Worm (Caenorhabditis elegans) whole organism, young adult: ENCODE data around the gene B0303.7.
A peak's percentile ranks its signal among the peaks of the same experiment; 100 is the strongest.

Source experiments
- B0019.2 ChIP-seq: fragments of 200-800 bp; sonication (Bioruptor generic); conservative IDR thresholded peaks from 2 replicates; pipeline ENCODE4 v1.3.6; 2022; ENCODE audit warnings: missing genetic modification reagents, missing genetic modification characterization, missing compliant biosample characterization
- B0261.1 ChIP-seq: sonication (generic microtip); optimal IDR thresholded peaks from 2 replicates; lab custom pipeline; 2016; ENCODE audit warnings: mild to moderate bottlenecking, missing genetic modification characterization, moderate library complexity, missing compliant biosample characterization
- C06A6.2 ChIP-seq: fragments of 200-800 bp; sonication (Bioruptor generic); conservative IDR thresholded peaks from 2 replicates; pipeline ENCODE4 v1.3.6; 2022; ENCODE audit warnings: missing genetic modification characterization, missing compliant biosample characterization
- C17E4.6 ChIP-seq: fragments of 200-800 bp; sonication (Bioruptor generic); IDR thresholded peaks from 2 replicates; pipeline ENCODE4 v1.3.6; 2022; ENCODE audit warnings: missing genetic modification reagents, missing genetic modification characterization, missing compliant biosample characterization
- F52B5.7 ChIP-seq: sonication (generic microtip); optimal IDR thresholded peaks from 2 replicates; lab custom pipeline; 2016; ENCODE audit warnings: mild to moderate bottlenecking, missing genetic modification characterization, missing compliant biosample characterization
- F57A8.1 ChIP-seq: fragments of 200-800 bp; sonication (Bioruptor generic); optimal IDR thresholded peaks from 2 replicates; lab custom pipeline; 2018; ENCODE audit warnings: mild to moderate bottlenecking, missing genetic modification characterization, moderate library complexity, missing compliant biosample characterization
- F57C9.4 ChIP-seq: sonication (generic microtip); optimal IDR thresholded peaks from 2 replicates; lab custom pipeline; 2017; ENCODE audit warnings: mild to moderate bottlenecking, missing genetic modification characterization, missing compliant biosample characterization
- K12H6.12 ChIP-seq: fragments of 200-800 bp; sonication (Bioruptor generic); optimal IDR thresholded peaks from 2 replicates; lab custom pipeline; 2018; ENCODE audit warnings: mild to moderate bottlenecking, missing genetic modification characterization, missing compliant biosample characterization
- T26A5.8 ChIP-seq: sonication (generic microtip); optimal IDR thresholded peaks from 2 replicates; lab custom pipeline; 2016; ENCODE audit warnings: missing genetic modification characterization, missing compliant biosample characterization
- Y53F4B.3 ChIP-seq: fragments of 200-800 bp; sonication (Bioruptor generic); IDR thresholded peaks from 2 replicates; pipeline ENCODE4 v1.3.6; 2022; ENCODE audit warnings: missing genetic modification reagents, missing genetic modification characterization, missing compliant biosample characterization
- Y53G8AR.9 ChIP-seq: fragments of 200-800 bp; sonication (Bioruptor generic); conservative IDR thresholded peaks from 2 replicates; pipeline ENCODE4 v1.3.6; 2022; ENCODE audit warnings: missing genetic modification reagents, missing genetic modification characterization, missing compliant biosample characterization
- Y79H2A.3 ChIP-seq: fragments of 200-800 bp; sonication (Bioruptor generic); conservative IDR thresholded peaks from 2 replicates; pipeline ENCODE4 v1.3.6; 2022; ENCODE audit warnings: missing genetic modification reagents, missing genetic modification characterization, missing compliant biosample characterization
- Y95B8A.8 ChIP-seq: fragments of 200-800 bp; sonication (Bioruptor generic); IDR thresholded peaks from 2 replicates; pipeline ENCODE4 v1.3.6; 2022; ENCODE audit warnings: missing genetic modification reagents, missing genetic modification characterization, missing compliant biosample characterization
- akir-1 ChIP-seq: fragments of 200-800 bp; sonication (Bioruptor generic); optimal IDR thresholded peaks from 2 replicates; lab custom pipeline; 2018; ENCODE audit warnings: mild to moderate bottlenecking, missing genetic modification characterization, moderate library complexity, missing compliant biosample characterization
- aptf-3 ChIP-seq: fragments of 200-800 bp; sonication (Bioruptor generic); IDR thresholded peaks from 2 replicates; pipeline ENCODE4 v1.3.6; 2022; ENCODE audit warnings: missing genetic modification characterization, missing compliant biosample characterization
- atf-7 ChIP-seq: sonication (generic microtip); optimal IDR thresholded peaks from 2 replicates; lab custom pipeline; 2017; ENCODE audit warnings: mild to moderate bottlenecking, missing genetic modification characterization, missing compliant biosample characterization
- athp-1 ChIP-seq: sonication (generic microtip); optimal IDR thresholded peaks from 2 replicates; lab custom pipeline; 2017; ENCODE audit warnings: mild to moderate bottlenecking, missing genetic modification characterization, missing compliant biosample characterization
- ceh-40 ChIP-seq: fragments of 200-800 bp; sonication (Bioruptor generic); IDR thresholded peaks from 2 replicates; pipeline ENCODE4 v1.3.6; 2022; ENCODE audit warnings: missing genetic modification characterization, missing compliant biosample characterization
- ceh-58 ChIP-seq: fragments of 200-800 bp; sonication (Bioruptor generic); IDR thresholded peaks from 2 replicates; pipeline ENCODE4 v1.3.6; 2022; ENCODE audit warnings: missing genetic modification characterization, missing compliant biosample characterization
- chd-7 ChIP-seq: sonication (generic microtip); optimal IDR thresholded peaks from 2 replicates; lab custom pipeline; 2016; ENCODE audit warnings: mild to moderate bottlenecking, missing genetic modification characterization, moderate library complexity, missing compliant biosample characterization
- die-1 ChIP-seq: sonication (generic microtip); optimal IDR thresholded peaks from 2 replicates; lab custom pipeline; 2016; ENCODE audit warnings: missing genotype, mild to moderate bottlenecking, missing genetic modification characterization, missing compliant biosample characterization
- dpff-1 ChIP-seq: sonication (generic microtip); optimal IDR thresholded peaks from 2 replicates; lab custom pipeline; 2017; ENCODE audit warnings: mild to moderate bottlenecking, missing genetic modification characterization, missing compliant biosample characterization
- dpl-1 ChIP-seq: fragments of 150-350 bp; optimal IDR thresholded peaks from 2 replicates; lab custom pipeline; 2014; ENCODE audit warnings: missing biosample characterization, missing genetic modification reagents, missing genetic modification characterization
- egl-18 ChIP-seq: fragments of 200-800 bp; sonication (Bioruptor generic); IDR thresholded peaks from 2 replicates; pipeline ENCODE4 v1.3.6; 2022; ENCODE audit warnings: missing genetic modification reagents, missing genetic modification characterization, missing compliant biosample characterization
- hlh-12 ChIP-seq: sonication (generic microtip); optimal IDR thresholded peaks from 2 replicates; lab custom pipeline; 2016; ENCODE audit warnings: missing genetic modification characterization, missing compliant biosample characterization
- hlh-26 ChIP-seq: fragments of 200-800 bp; sonication (Bioruptor generic); conservative IDR thresholded peaks from 2 replicates; pipeline ENCODE4 v1.3.6; 2022; ENCODE audit warnings: missing genetic modification reagents, missing genetic modification characterization, missing compliant biosample characterization
- lin-26 ChIP-seq: fragments of 200-800 bp; sonication (Bioruptor generic); IDR thresholded peaks from 2 replicates; pipeline ENCODE4 v1.3.6; 2022; ENCODE audit warnings: missing genetic modification reagents, missing genetic modification characterization, missing compliant biosample characterization
- lin-35 ChIP-seq, 3 experiments: fragments of 150-350 bp in 2 of 3; sonication (generic microtip) in 1 of 3; optimal IDR thresholded peaks; 2 replicates each; lab custom pipeline; 2014 to 2018; ENCODE audit warnings: missing biosample characterization in 3 of 3, missing genetic modification characterization in 3 of 3, missing genetic modification reagents in 3 of 3
- lsl-1 ChIP-seq: fragments of 200-800 bp; sonication (Bioruptor generic); optimal IDR thresholded peaks from 2 replicates; lab custom pipeline; 2018; ENCODE audit warnings: mild to moderate bottlenecking, missing genetic modification characterization, moderate library complexity, missing compliant biosample characterization
- lsy-27 ChIP-seq: sonication (generic microtip); optimal IDR thresholded peaks from 2 replicates; lab custom pipeline; 2017; ENCODE audit warnings: missing genetic modification characterization, mild to moderate bottlenecking, missing compliant biosample characterization, antibody characterized with exemption, missing genotype, borderline replicate concordance; ENCODE audit not compliant: insufficient read depth
- madf-3 ChIP-seq: fragments of 200-800 bp; sonication (Bioruptor generic); IDR thresholded peaks from 2 replicates; pipeline ENCODE4 v1.3.6; 2022; ENCODE audit warnings: missing genetic modification reagents, missing genetic modification characterization, missing compliant biosample characterization
- madf-6 ChIP-seq: fragments of 200-800 bp; sonication (Bioruptor generic); IDR thresholded peaks from 2 replicates; pipeline ENCODE4 v1.3.6; 2022; ENCODE audit warnings: missing genetic modification reagents, missing genetic modification characterization, missing compliant biosample characterization
- madf-8 ChIP-seq: fragments of 200-800 bp; sonication (Bioruptor generic); conservative IDR thresholded peaks from 2 replicates; pipeline ENCODE4 v1.3.6; 2022; ENCODE audit warnings: missing genetic modification reagents, missing genetic modification characterization, missing compliant biosample characterization
- mcd-1 ChIP-seq: fragments of 200-800 bp; sonication (Bioruptor generic); IDR thresholded peaks from 2 replicates; pipeline ENCODE4 v1.3.6; 2022; ENCODE audit warnings: missing genetic modification reagents, missing genetic modification characterization, missing compliant biosample characterization
- mxl-1 ChIP-seq: sonication (generic microtip); optimal IDR thresholded peaks from 2 replicates; lab custom pipeline; 2016; ENCODE audit warnings: missing genetic modification characterization, missing compliant biosample characterization
- nfyb-1 ChIP-seq: fragments of 200-800 bp; sonication (Bioruptor generic); IDR thresholded peaks from 2 replicates; pipeline ENCODE4 v1.3.6; 2022; ENCODE audit warnings: missing genetic modification reagents, missing genetic modification characterization, missing compliant biosample characterization
- sdz-38 ChIP-seq: sonication (generic microtip); optimal IDR thresholded peaks from 2 replicates; lab custom pipeline; 2016; ENCODE audit warnings: missing genotype, missing genetic modification characterization, missing compliant biosample characterization
- snpc-1.1 ChIP-seq: sonication (generic microtip); optimal IDR thresholded peaks from 2 replicates; lab custom pipeline; 2017; ENCODE audit warnings: missing genetic modification characterization, mild to moderate bottlenecking, missing compliant biosample characterization, antibody characterized with exemption, moderate library complexity, missing genotype, missing genetic modification reagents; ENCODE audit not compliant: insufficient read depth
- snpc-1.3 ChIP-seq: sonication (generic microtip); optimal IDR thresholded peaks from 2 replicates; lab custom pipeline; 2017; ENCODE audit warnings: missing genetic modification characterization, mild to moderate bottlenecking, missing compliant biosample characterization, antibody characterized with exemption, moderate library complexity, missing genotype, missing genetic modification reagents; ENCODE audit not compliant: insufficient read depth
- somi-1 ChIP-seq: fragments of 200-800 bp; sonication (Bioruptor generic); optimal IDR thresholded peaks from 2 replicates; lab custom pipeline; 2018; ENCODE audit warnings: mild to moderate bottlenecking, missing genetic modification characterization, missing compliant biosample characterization
- sptf-2 ChIP-seq: fragments of 200-800 bp; sonication (Bioruptor generic); optimal IDR thresholded peaks from 2 replicates; lab custom pipeline; 2018; ENCODE audit warnings: mild to moderate bottlenecking, missing genetic modification characterization, missing compliant biosample characterization
- tlf-1 ChIP-seq: fragments of 200-800 bp; sonication (Bioruptor generic); optimal IDR thresholded peaks from 2 replicates; lab custom pipeline; 2018; ENCODE audit warnings: mild to moderate bottlenecking, missing genetic modification characterization, missing compliant biosample characterization
- unc-130 ChIP-seq: sonication (generic microtip); optimal IDR thresholded peaks from 2 replicates; lab custom pipeline; 2016; ENCODE audit warnings: missing genetic modification reagents, missing genetic modification characterization, missing compliant biosample characterization
- unc-62 ChIP-seq: fragments of 150-350 bp; optimal IDR thresholded peaks from 2 replicates; lab custom pipeline; 2014; ENCODE audit warnings: missing biosample characterization, missing genetic modification reagents, missing genetic modification characterization
- xnd-1 ChIP-seq: sonication (generic microtip); optimal IDR thresholded peaks from 2 replicates; lab custom pipeline; 2016; ENCODE audit warnings: missing genotype, missing genetic modification reagents, missing genetic modification characterization, missing compliant biosample characterization
- ztf-18 ChIP-seq: sonication (generic microtip); optimal IDR thresholded peaks from 2 replicates; lab custom pipeline; 2016; ENCODE audit warnings: missing genotype, mild to moderate bottlenecking, missing genetic modification characterization, missing compliant biosample characterization
- ztf-22 ChIP-seq: fragments of 200-800 bp; sonication (Bioruptor generic); optimal IDR thresholded peaks from 2 replicates; lab custom pipeline; 2018; ENCODE audit warnings: mild to moderate bottlenecking, missing genetic modification characterization, moderate library complexity, missing compliant biosample characterization
- ztf-25 ChIP-seq: fragments of 200-800 bp; sonication (Bioruptor generic); IDR thresholded peaks from 2 replicates; pipeline ENCODE4 v1.3.6; 2022; ENCODE audit warnings: missing genetic modification reagents, missing genetic modification characterization, missing compliant biosample characterization
- ztf-3 ChIP-seq: fragments of 200-800 bp; sonication (Bioruptor generic); optimal IDR thresholded peaks from 2 replicates; lab custom pipeline; 2018; ENCODE audit warnings: mild to moderate bottlenecking, missing genetic modification characterization, missing compliant biosample characterization

B0303.7 gene

DNA sequence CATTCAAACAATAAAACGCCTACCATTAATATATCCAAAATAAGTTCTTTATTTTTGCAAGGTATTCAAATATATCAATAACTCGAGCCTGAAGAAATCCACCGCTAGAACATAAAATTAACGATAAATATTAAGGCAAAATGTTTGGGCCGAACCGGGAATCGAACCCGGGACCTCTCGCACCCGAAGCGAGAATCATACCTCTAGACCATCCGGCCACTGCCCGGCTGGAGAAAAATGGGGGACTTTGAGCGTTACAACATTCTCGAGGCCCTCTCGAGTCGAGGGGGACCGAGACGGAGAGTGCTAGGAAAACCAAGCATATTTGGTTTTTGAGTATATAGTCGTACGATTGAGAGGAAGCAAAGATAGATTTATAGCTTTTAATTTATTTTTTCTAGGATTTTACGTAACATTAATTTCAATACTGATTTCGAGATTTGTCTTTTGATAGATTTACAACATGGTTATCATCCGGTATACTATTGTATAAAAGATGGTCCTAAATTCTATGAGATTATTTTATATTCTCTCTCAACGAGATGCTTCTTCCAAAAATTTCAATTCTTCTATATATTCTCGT is 43.1 kb upstream of the B0303.7 start, which contains the start of gene flp-23 (continued):
- no peak for TF ChIP-seq ceh-58 (GFP tag; lab: Robert Waterston, UW)
- no peak for TF ChIP-seq hlh-26
- TF ChIP-seq ztf-22 (GFP tag; lab: Kevin White, UChicago) = no peak
- peak; percentile 76 for TF ChIP-seq B0261.1 (tag; lab: Kevin White, UChicago)
- TF ChIP-seq Y95B8A.8 = no peak
- TF ChIP-seq chd-7 (tag; lab: Kevin White, UChicago) = no peak
- TF ChIP-seq die-1 (tag; lab: Kevin White, UChicago) = peak; percentile 62
- TF ChIP-seq lin-35 (GFP tag; optimal IDR thresholded peaks at IDR 0.05; lab: Kevin White, UChicago) = no peak
- TF ChIP-seq hlh-12 (tag; lab: Kevin White, UChicago) = no peak
- no peak for TF ChIP-seq madf-3 (GFP tag; lab: Robert Waterston, UW)
- TF ChIP-seq Y53F4B.3 (GFP tag; lab: Robert Waterston, UW) = no peak
- TF ChIP-seq lsy-27 (tag; lab: Kevin White, UChicago) = no peak
- TF ChIP-seq madf-8 = no peak
- no peak for TF ChIP-seq sdz-38 (tag; lab: Kevin White, UChicago)
- no peak for TF ChIP-seq B0019.2 (GFP tag; lab: Robert Waterston, UW)
- no peak for TF ChIP-seq F57C9.4 (tag; lab: Kevin White, UChicago)
- TF ChIP-seq ceh-40 (GFP tag; lab: Robert Waterston, UW) = no peak
- no peak for TF ChIP-seq mcd-1 (GFP tag; lab: Robert Waterston, UW)
- TF ChIP-seq sptf-2 (GFP tag; lab: Kevin White, UChicago) = no peak
- TF ChIP-seq unc-62 = no peak
- TF ChIP-seq Y53G8AR.9 = no peak
- TF ChIP-seq lin-26 (GFP tag; lab: Robert Waterston, UW) = peak; percentile 72
- no peak for TF ChIP-seq C06A6.2 (GFP tag; lab: Robert Waterston, UW)
- TF ChIP-seq atf-7 (tag; lab: Kevin White, UChicago) = no peak
- no peak for TF ChIP-seq Y79H2A.3 (GFP tag; lab: Robert Waterston, UW)
- no peak for TF ChIP-seq akir-1 (GFP tag; lab: Kevin White, UChicago)
- TF ChIP-seq madf-6 (GFP tag; lab: Robert Waterston, UW) = peak; percentile 17; the same call in 1 of the 2 replicates
- no peak for TF ChIP-seq athp-1 (tag; lab: Kevin White, UChicago)
- TF ChIP-seq unc-130 (GFP tag; lab: Kevin White, UChicago) = no peak
- TF ChIP-seq snpc-1.3 = peak; percentile 13
- TF ChIP-seq ztf-3 (GFP tag; lab: Kevin White, UChicago) = no peak
- TF ChIP-seq tlf-1 (GFP tag; lab: Kevin White, UChicago) = no peak
- TF ChIP-seq lsl-1 = no peak
- no peak for TF ChIP-seq C17E4.6 (GFP tag; lab: Robert Waterston, UW)
- TF ChIP-seq egl-18 (GFP tag; lab: Robert Waterston, UW) = no peak
- TF ChIP-seq K12H6.12 (tag; lab: Kevin White, UChicago) = no peak
- TF ChIP-seq snpc-1.1 (tag; lab: Kevin White, UChicago) = no peak
- no peak for TF ChIP-seq T26A5.8
- TF ChIP-seq mxl-1 (tag; lab: Kevin White, UChicago) = peak; percentile 24
- TF ChIP-seq ztf-18 = peak; percentile 52
- no peak for TF ChIP-seq aptf-3 (GFP tag; lab: Robert Waterston, UW)
- no peak for TF ChIP-seq dpl-1 (GFP tag; lab: Kevin White, UChicago)
- no peak for TF ChIP-seq F52B5.7
- no peak for TF ChIP-seq dpff-1 (tag; lab: Kevin White, UChicago)
- no peak for TF ChIP-seq F57A8.1 (GFP tag; lab: Kevin White, UChicago)
- no peak for TF ChIP-seq ztf-25 (GFP tag; lab: Robert Waterston, UW)
- no peak for TF ChIP-seq somi-1 (GFP tag; lab: Kevin White, UChicago)
- TF ChIP-seq xnd-1 = no peak
- TF ChIP-seq nfyb-1 (GFP tag; lab: Robert Waterston, UW) = 0 out of 2 replicates have a peak, but pooled peaks have one; percentile 40
